Fruit fly (Drosophila melanogaster): ENCODE measurements around the gene CG34161.

The CG34161 gene

DNA sequence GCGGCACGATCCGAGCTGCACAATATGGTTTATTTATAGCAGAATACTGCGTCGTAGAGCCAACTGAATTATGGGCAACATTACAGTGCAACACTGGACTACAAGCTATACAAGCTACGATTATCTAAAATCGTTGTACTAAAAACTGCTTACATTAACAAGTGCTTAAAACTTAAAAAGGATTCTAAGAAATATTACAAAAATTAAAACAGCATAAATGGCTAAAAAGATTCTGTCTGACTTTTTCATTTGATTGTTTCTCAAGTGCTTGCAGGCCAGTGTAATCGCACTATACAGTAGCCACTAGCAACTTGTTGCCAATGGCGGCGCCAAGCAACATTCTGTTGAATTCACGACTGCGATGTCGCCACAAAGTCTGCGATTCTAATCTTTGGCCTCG lies 35.3 kb upstream of the CG34161 start (continued):
- TF ChIP-seq CG7271 (tag; optimal IDR thresholded peaks at IDR 0.05): no peak
- TF ChIP-seq CG4360 (GFP tag; IDR thresholded peaks at IDR 0.05): no peak
- TF ChIP-seq CG34224 (GFP tag; IDR thresholded peaks at IDR 0.05; ENCODE audit: partially characterized antibody): no peak
- peak; percentile 50; the same call in 1 of the 2 replicates for TF ChIP-seq sob (GFP tag; IDR thresholded peaks at IDR 0.05)
- TF ChIP-seq CG1792 (GFP tag; optimal IDR thresholded peaks at IDR 0.05): peak; percentile 19
- peak; percentile 80 for TF ChIP-seq nmo (GFP tag; optimal IDR thresholded peaks at IDR 0.05)
- peak; percentile 50; the same call in 3 of the 4 replicates for TF ChIP-seq Gug (GFP tag; IDR thresholded peaks at IDR 0.05)
- peak; percentile 29; the same call in 1 of the 2 replicates for TF ChIP-seq MBD-R2 (GFP tag; IDR thresholded peaks at IDR 0.05)
- peak; percentile 33 for TF ChIP-seq cato (GFP tag; optimal IDR thresholded peaks at IDR 0.05; ENCODE audit: borderline replicate concordance)
- peak; percentile 74 for TF ChIP-seq grau (tag; optimal IDR thresholded peaks at IDR 0.05)
- peak; percentile 83 for TF ChIP-seq CG10366 (GFP tag; IDR thresholded peaks at IDR 0.05)
- TF ChIP-seq CG8388 (GFP tag; optimal IDR thresholded peaks at IDR 0.05): peak; percentile 82
- TF ChIP-seq onecut (GFP tag; IDR thresholded peaks at IDR 0.05): peak; percentile 42
- TF ChIP-seq CG8478 (optimal IDR thresholded peaks at IDR 0.05): no peak
- TF ChIP-seq shn (GFP tag; optimal IDR thresholded peaks at IDR 0.05): peak; percentile 44
- no peak for TF ChIP-seq ac (GFP tag; optimal IDR thresholded peaks at IDR 0.05)
- TF ChIP-seq Abd-B (GFP tag; optimal IDR thresholded peaks at IDR 0.05): peak; percentile 66
- TF ChIP-seq Optix (GFP tag; IDR thresholded peaks at IDR 0.05): peak; percentile 71; the same call in 2 of the 3 replicates
- peak; percentile 66; the same call in 1 of the 2 replicates for TF ChIP-seq dati (GFP tag; IDR thresholded peaks at IDR 0.05)
- TF ChIP-seq CG12071 (GFP tag; optimal IDR thresholded peaks at IDR 0.05): peak; percentile 47
- peak; percentile 76 for TF ChIP-seq PHDP (tag; optimal IDR thresholded peaks at IDR 0.05)
- TF ChIP-seq Dip3 (GFP tag; optimal IDR thresholded peaks at IDR 0.05): peak; percentile 19
- TF ChIP-seq zfh2 (GFP tag; optimal IDR thresholded peaks at IDR 0.05): no peak
- TF ChIP-seq cwo (GFP tag; optimal IDR thresholded peaks at IDR 0.05): peak; percentile 34
- peak; percentile 55 for TF ChIP-seq Mes4 (GFP tag; optimal IDR thresholded peaks at IDR 0.05)
- no peak for TF ChIP-seq CG12299 (tag; optimal IDR thresholded peaks at IDR 0.05)
- no peak for TF ChIP-seq HmgD (GFP tag; optimal IDR thresholded peaks at IDR 0.05)
- no peak for TF ChIP-seq mld (GFP tag; IDR thresholded peaks at IDR 0.05; ENCODE audit: partially characterized antibody)
- TF ChIP-seq bbx (GFP tag; IDR thresholded peaks at IDR 0.05; ENCODE audit: partially characterized antibody): no peak
- 0 out of 2 replicates have a peak, but pooled peaks have one; percentile 42 for TF ChIP-seq CG43689 (GFP tag; IDR thresholded peaks at IDR 0.05)
- peak; percentile 72 to 76 for TF ChIP-seq chif (GFP tag; optimal IDR thresholded peaks at IDR 0.05)
- no peak for TF ChIP-seq ab (GFP tag; optimal IDR thresholded peaks at IDR 0.05)
- peak; percentile 16 for TF ChIP-seq Side (GFP tag; optimal IDR thresholded peaks at IDR 0.05)
- TF ChIP-seq CG31441 (GFP tag; IDR thresholded peaks at IDR 0.05): peak; percentile 76
- TF ChIP-seq eve (GFP tag; optimal IDR thresholded peaks at IDR 0.05): peak in 1 of 2 experiments; percentile 88
- TF ChIP-seq CG7372 (GFP tag; IDR thresholded peaks at IDR 0.05): peak; percentile 58
- peak; percentile 21 for TF ChIP-seq CG12104 (GFP tag; optimal IDR thresholded peaks at IDR 0.05)
- TF ChIP-seq CG3281 (GFP tag; optimal IDR thresholded peaks at IDR 0.05): peak; percentile 18
- no peak for TF ChIP-seq tll (GFP tag; optimal IDR thresholded peaks at IDR 0.05)
- TF ChIP-seq CG31365 (tag; optimal IDR thresholded peaks at IDR 0.05): peak; percentile 15
- TF ChIP-seq Bteb2 (GFP tag; optimal IDR thresholded peaks at IDR 0.05): peak; percentile 41
- no peak for TF ChIP-seq yki (optimal IDR thresholded peaks at IDR 0.05)
- TF ChIP-seq phol (tag; optimal IDR thresholded peaks at IDR 0.05): peak; percentile 81
- TF ChIP-seq Dbx (GFP tag; IDR thresholded peaks at IDR 0.05): 0 out of 3 replicates have a peak, but pooled peaks have one; percentile 5
- no peak for TF ChIP-seq CG31388 (GFP tag; optimal IDR thresholded peaks at IDR 0.05)
- TF ChIP-seq pum (GFP tag; optimal IDR thresholded peaks at IDR 0.05): peak; percentile 52
- TF ChIP-seq ham (GFP tag; IDR thresholded peaks at IDR 0.05): no peak
- peak; percentile 68 for TF ChIP-seq CG18599 (GFP tag; optimal IDR thresholded peaks at IDR 0.05)
- peak; percentile 86 for TF ChIP-seq CG17328 (GFP tag; IDR thresholded peaks at IDR 0.05)
- TF ChIP-seq CG4854 (GFP tag; optimal IDR thresholded peaks at IDR 0.05): no peak
- TF ChIP-seq repo (GFP tag; optimal IDR thresholded peaks at IDR 0.05): peak; percentile 45

Measured in whole organism, embryonic.